Worm (Caenorhabditis elegans) whole organism, late embryonic: Measurements from ENCODE around the gene ugt-58.

ENCODE experiments used
- ama-1 ChIP-seq: fragments of 150-350 bp; optimal IDR thresholded peaks from 2 replicates; lab custom pipeline; 2014
- ceh-18 ChIP-seq: sonication (generic microtip); optimal IDR thresholded peaks from 2 replicates; lab custom pipeline; 2016; ENCODE audit warnings: missing genetic modification characterization, missing compliant biosample characterization
- ceh-6 ChIP-seq: fragments of 200-800 bp; sonication (Bioruptor generic); optimal IDR thresholded peaks from 2 replicates; lab custom pipeline; 2018; ENCODE audit warnings: mild to moderate bottlenecking, missing genetic modification characterization, missing compliant biosample characterization
- ceh-9 ChIP-seq: sonication (generic microtip); optimal IDR thresholded peaks from 2 replicates; lab custom pipeline; 2016; ENCODE audit warnings: mild to moderate bottlenecking, missing genetic modification characterization, inconsistent platforms, missing compliant biosample characterization
- eyg-1 ChIP-seq: sonication (generic microtip); optimal IDR thresholded peaks from 2 replicates; lab custom pipeline; 2016; ENCODE audit warnings: missing genotype, missing genetic modification characterization, missing compliant biosample characterization
- hlh-30 ChIP-seq: sonication (generic microtip); optimal IDR thresholded peaks from 2 replicates; lab custom pipeline; 2017; ENCODE audit warnings: antibody characterized with exemption, missing genetic modification characterization, missing compliant biosample characterization; ENCODE audit not compliant: insufficient read depth
- nfya-1 ChIP-seq: sonication (generic microtip); optimal IDR thresholded peaks from 2 replicates; lab custom pipeline; 2017; ENCODE audit warnings: missing genetic modification characterization, mild to moderate bottlenecking, missing compliant biosample characterization, antibody characterized with exemption, moderate library complexity
- npax-4 ChIP-seq: sonication (generic microtip); optimal IDR thresholded peaks from 2 replicates; lab custom pipeline; 2016; ENCODE audit warnings: missing genetic modification characterization, missing compliant biosample characterization
- pha-4 ChIP-seq: fragments of 150-350 bp; optimal IDR thresholded peaks from 2 replicates; lab custom pipeline; 2018; ENCODE audit warnings: missing biosample characterization, missing genetic modification reagents, missing genetic modification characterization
- pqm-1 ChIP-seq: sonication (generic microtip); optimal IDR thresholded peaks from 2 replicates; lab custom pipeline; 2016; ENCODE audit warnings: missing genetic modification characterization, missing compliant biosample characterization
- ref-2 ChIP-seq: sonication (generic microtip); optimal IDR thresholded peaks from 2 replicates; lab custom pipeline; 2016; ENCODE audit warnings: missing genetic modification characterization, missing compliant biosample characterization
- rnt-1 ChIP-seq: sonication (generic microtip); optimal IDR thresholded peaks from 2 replicates; lab custom pipeline; 2016; ENCODE audit warnings: missing genetic modification characterization, missing compliant biosample characterization

- TF ChIP-seq rnt-1 (tag; lab: Kevin White, UChicago), result no peak
- TF ChIP-seq ama-1 (lab: Kevin White, UChicago), result no peak
- no peak for TF ChIP-seq ref-2 (tag; lab: Kevin White, UChicago)
- no peak for TF ChIP-seq ceh-18 (tag; lab: Kevin White, UChicago)
- no peak for TF ChIP-seq pqm-1 (tag; lab: Kevin White, UChicago)
- no peak for TF ChIP-seq hlh-30 (tag; lab: Kevin White, UChicago)
- no peak for TF ChIP-seq ceh-9
- TF ChIP-seq nfya-1 (tag; lab: Kevin White, UChicago), result no peak
- TF ChIP-seq ceh-6 (GFP tag; lab: Kevin White, UChicago), result no peak
- no peak for TF ChIP-seq eyg-1
- no peak for TF ChIP-seq pha-4
- no peak for TF ChIP-seq npax-4
Observed at ce11 chrII:9605336-9605735, 18.8 kb upstream of the ugt-58 start, which contains the start of gene nhr-19.
